Fruit fly (Drosophila melanogaster) whole organism, embryonic: ENCODE results near the gene mus301.
A peak's percentile ranks its signal among the peaks of the same experiment; 100 is the strongest.

Experiments
- Asciz ChIP-seq: fragments of 200-800 bp; sonication (Bioruptor generic); optimal IDR thresholded peaks from 2 replicates; lab custom pipeline; 2017; ENCODE audit warnings: missing biosample characterization, mild to moderate bottlenecking, missing genetic modification characterization, missing genetic modification reagents
- CG10147 ChIP-seq: fragments of 200-800 bp; sonication (Bioruptor generic); optimal IDR thresholded peaks from 2 replicates; lab custom pipeline; 2019; ENCODE audit warnings: missing biosample characterization, mild to moderate bottlenecking, missing genetic modification characterization, moderate library complexity
- CG12071 ChIP-seq: fragments of 200-800 bp; sonication (Bioruptor generic); optimal IDR thresholded peaks from 3 replicates; lab custom pipeline; 2018; ENCODE audit warnings: missing biosample characterization, mild to moderate bottlenecking, missing genetic modification characterization
- CG12155 ChIP-seq: fragments of 200-800 bp; sonication (Bioruptor generic); optimal IDR thresholded peaks from 3 replicates; lab custom pipeline; 2016; ENCODE audit warnings: missing biosample characterization, missing genetic modification characterization
- CG14710 ChIP-seq: fragments of 200-800 bp; sonication (Bioruptor generic); optimal IDR thresholded peaks from 3 replicates; lab custom pipeline; 2019; ENCODE audit warnings: missing biosample characterization, mild to moderate bottlenecking, missing genetic modification characterization, moderate library complexity
- CG2120 ChIP-seq: fragments of 200-800 bp; sonication (Bioruptor generic); optimal IDR thresholded peaks from 3 replicates; lab custom pipeline; 2016; ENCODE audit warnings: missing biosample characterization, missing genetic modification characterization
- CG2129 ChIP-seq: fragments of 200-800 bp; sonication (Bioruptor generic); IDR thresholded peaks from 2 replicates; pipeline ENCODE4 v1.3.6; 2022; ENCODE audit warnings: missing biosample characterization, missing genetic modification characterization; ENCODE audit not compliant: partially characterized antibody
- CG3163 ChIP-seq: fragments of 200-800 bp; sonication (Bioruptor generic); optimal IDR thresholded peaks from 3 replicates; lab custom pipeline; 2016; ENCODE audit warnings: missing biosample characterization, missing genetic modification characterization
- CG33557 ChIP-seq: fragments of 200-800 bp; sonication (Bioruptor generic); optimal IDR thresholded peaks from 2 replicates; lab custom pipeline; 2019; ENCODE audit warnings: missing biosample characterization, mild to moderate bottlenecking, missing genetic modification characterization, moderate library complexity
- CG3838 ChIP-seq: fragments of 200-800 bp; sonication (Bioruptor generic); optimal IDR thresholded peaks from 3 replicates; lab custom pipeline; 2016; ENCODE audit warnings: missing biosample characterization, missing genetic modification characterization
- CG3995 ChIP-seq: fragments of 200-800 bp; sonication (Bioruptor generic); optimal IDR thresholded peaks from 3 replicates; lab custom pipeline; 2016; ENCODE audit warnings: missing biosample characterization, missing genetic modification characterization
- CG4404 ChIP-seq: fragments of 200-800 bp; sonication (Bioruptor generic); IDR thresholded peaks from 2 replicates; pipeline ENCODE4 v1.3.6; 2022; ENCODE audit warnings: missing biosample characterization, missing genetic modification characterization
- CG5180 ChIP-seq: fragments of 200-800 bp; sonication (Bioruptor generic); optimal IDR thresholded peaks from 3 replicates; lab custom pipeline; 2017; ENCODE audit warnings: missing biosample characterization, missing genetic modification characterization, mild to moderate bottlenecking, moderate library complexity, missing genetic modification reagents
- CG6683 ChIP-seq: fragments of 200-800 bp; sonication (Bioruptor generic); optimal IDR thresholded peaks from 2 replicates; lab custom pipeline; 2017; ENCODE audit warnings: missing biosample characterization, mild to moderate bottlenecking, missing genetic modification characterization, missing genetic modification reagents
- CG7271 ChIP-seq: fragments of 200-800 bp; sonication (Bioruptor generic); optimal IDR thresholded peaks from 2 replicates; lab custom pipeline; 2018; ENCODE audit warnings: missing biosample characterization, mild to moderate bottlenecking, missing genetic modification characterization, moderate library complexity
- CG7745 ChIP-seq: fragments of 200-800 bp; sonication (Bioruptor generic); optimal IDR thresholded peaks from 2 replicates; lab custom pipeline; 2018; ENCODE audit warnings: missing biosample characterization, mild to moderate bottlenecking, missing genetic modification characterization, moderate library complexity
- CG7839 ChIP-seq: fragments of 200-800 bp; sonication (Bioruptor generic); optimal IDR thresholded peaks from 3 replicates; lab custom pipeline; 2018; ENCODE audit warnings: missing biosample characterization, mild to moderate bottlenecking, missing genetic modification characterization, moderate library complexity
- CHES-1-like ChIP-seq: fragments of 200-800 bp; sonication (Bioruptor generic); optimal IDR thresholded peaks from 2 replicates; lab custom pipeline; 2016; ENCODE audit warnings: missing biosample characterization, missing genetic modification characterization
- Dad ChIP-seq: fragments of 200-800 bp; sonication (Bioruptor generic); optimal IDR thresholded peaks from 3 replicates; lab custom pipeline; 2016; ENCODE audit warnings: missing biosample characterization, missing genetic modification characterization
- Dip3 ChIP-seq: fragments of 200-800 bp; sonication (Bioruptor generic); optimal IDR thresholded peaks from 3 replicates; lab custom pipeline; 2016; ENCODE audit warnings: missing biosample characterization, missing genetic modification characterization
- Doc3 ChIP-seq: fragments of 200-800 bp; sonication (Bioruptor generic); IDR thresholded peaks from 3 replicates; pipeline ENCODE4 v1.3.6; 2022; ENCODE audit warnings: missing biosample characterization, missing genetic modification characterization; ENCODE audit not compliant: partially characterized antibody
- Hmr ChIP-seq: fragments of 200-800 bp; sonication (Bioruptor generic); optimal IDR thresholded peaks from 3 replicates; lab custom pipeline; 2017; ENCODE audit warnings: mild to moderate bottlenecking, missing biosample characterization, missing genetic modification reagents, missing genetic modification characterization
- Jarid2 ChIP-seq: fragments of 200-800 bp; sonication (Bioruptor generic); optimal IDR thresholded peaks from 3 replicates; lab custom pipeline; 2017; ENCODE audit warnings: mild to moderate bottlenecking, missing biosample characterization, missing genetic modification reagents, missing genetic modification characterization
- Mad ChIP-seq: fragments of 200-800 bp; sonication (Bioruptor generic); optimal IDR thresholded peaks from 2 replicates; lab custom pipeline; 2016; ENCODE audit warnings: missing biosample characterization, missing genetic modification characterization
- Mes4 ChIP-seq: fragments of 200-800 bp; sonication (Bioruptor generic); optimal IDR thresholded peaks from 2 replicates; lab custom pipeline; 2016; ENCODE audit warnings: missing biosample characterization, missing genetic modification characterization
- Myb ChIP-seq: fragments of 200-800 bp; sonication (Bioruptor generic); optimal IDR thresholded peaks from 2 replicates; lab custom pipeline; 2016; ENCODE audit warnings: missing biosample characterization, missing genetic modification characterization
- Ptx1 ChIP-seq: fragments of 200-800 bp; sonication (Bioruptor generic); IDR thresholded peaks from 2 replicates; pipeline ENCODE4 v1.3.6; 2022; ENCODE audit warnings: missing biosample characterization, missing genetic modification characterization
- Scr ChIP-seq: fragments of 200-800 bp; sonication (Bioruptor generic); IDR thresholded peaks from 2 replicates; pipeline ENCODE4 v1.3.6; 2022; ENCODE audit warnings: missing biosample characterization, missing genetic modification characterization; ENCODE audit not compliant: partially characterized antibody
- abd-A ChIP-seq: fragments of 200-800 bp; sonication (Bioruptor generic); optimal IDR thresholded peaks from 3 replicates; lab custom pipeline; 2019; ENCODE audit warnings: missing biosample characterization, mild to moderate bottlenecking, missing genetic modification characterization, moderate library complexity
- ac ChIP-seq: fragments of 200-800 bp; sonication (Bioruptor generic); optimal IDR thresholded peaks from 3 replicates; lab custom pipeline; 2017; ENCODE audit warnings: missing biosample characterization, mild to moderate bottlenecking, missing genetic modification characterization
- az2 ChIP-seq: fragments of 200-800 bp; sonication (Bioruptor generic); optimal IDR thresholded peaks from 3 replicates; lab custom pipeline; 2016; ENCODE audit warnings: missing biosample characterization, missing genetic modification characterization
- chif ChIP-seq, 2 experiments: fragments of 200-800 bp; sonication (Bioruptor generic); optimal IDR thresholded peaks; 3 replicates each; lab custom pipeline; 2016; ENCODE audit warnings: missing biosample characterization in 2 of 2, missing genetic modification characterization in 2 of 2
- dati ChIP-seq: fragments of 200-800 bp; sonication (Bioruptor generic); IDR thresholded peaks from 2 replicates; pipeline ENCODE4 v1.3.6; 2022; ENCODE audit warnings: missing biosample characterization, missing genetic modification characterization
- ems ChIP-seq: fragments of 200-800 bp; sonication (Bioruptor generic); optimal IDR thresholded peaks from 3 replicates; lab custom pipeline; 2016; ENCODE audit warnings: missing biosample characterization, missing genetic modification characterization
- esg ChIP-seq: fragments of 200-800 bp; sonication (Bioruptor generic); conservative IDR thresholded peaks from 2 replicates; pipeline ENCODE4 v1.3.6; 2022; ENCODE audit warnings: missing biosample characterization, missing genetic modification characterization
- hb ChIP-seq: fragments of 200-800 bp; sonication (Bioruptor generic); IDR thresholded peaks from 3 replicates; pipeline ENCODE4 v1.3.6; 2022; ENCODE audit warnings: missing biosample characterization, missing genetic modification characterization; ENCODE audit not compliant: partially characterized antibody
- inv ChIP-seq: fragments of 200-800 bp; sonication (Bioruptor generic); IDR thresholded peaks from 2 replicates; pipeline ENCODE4 v1.3.6; 2022; ENCODE audit warnings: missing biosample characterization, missing genetic modification characterization; ENCODE audit not compliant: partially characterized antibody
- nau ChIP-seq: fragments of 200-800 bp; sonication (Bioruptor generic); optimal IDR thresholded peaks from 3 replicates; lab custom pipeline; 2017; ENCODE audit warnings: missing biosample characterization, mild to moderate bottlenecking, missing genetic modification characterization, missing genetic modification reagents
- nerfin-2 ChIP-seq: fragments of 200-800 bp; sonication (Bioruptor generic); IDR thresholded peaks from 2 replicates; pipeline ENCODE4 v1.3.6; 2022; ENCODE audit warnings: missing biosample characterization, missing genetic modification characterization; ENCODE audit not compliant: partially characterized antibody
- odd ChIP-seq: fragments of 200-800 bp; sonication (Bioruptor generic); optimal IDR thresholded peaks from 2 replicates; lab custom pipeline; 2017; ENCODE audit warnings: missing biosample characterization, mild to moderate bottlenecking, missing genetic modification characterization
- org-1 ChIP-seq: fragments of 200-800 bp; sonication (Bioruptor generic); optimal IDR thresholded peaks from 2 replicates; lab custom pipeline; 2017; ENCODE audit warnings: missing biosample characterization, missing genetic modification characterization
- otp ChIP-seq: fragments of 200-800 bp; sonication (Bioruptor generic); IDR thresholded peaks from 3 replicates; pipeline ENCODE4, ENCODE4 v1.3.6; 2022; ENCODE audit warnings: missing biosample characterization, missing genetic modification characterization
- pb ChIP-seq: fragments of 200-800 bp; sonication (Bioruptor generic); optimal IDR thresholded peaks from 3 replicates; lab custom pipeline; 2016; ENCODE audit warnings: missing biosample characterization, missing genetic modification characterization
- peb ChIP-seq: fragments of 200-800 bp; sonication (Bioruptor generic); IDR thresholded peaks from 2 replicates; pipeline ENCODE4 v1.3.6; 2022; ENCODE audit warnings: missing biosample characterization, missing genetic modification characterization
- ranshi ChIP-seq: fragments of 200-800 bp; sonication (Bioruptor generic); IDR thresholded peaks from 2 replicates; pipeline ENCODE4 v1.3.6; 2022; ENCODE audit warnings: missing biosample characterization, missing genetic modification characterization
- run ChIP-seq: fragments of 200-800 bp; sonication (Bioruptor generic); optimal IDR thresholded peaks from 3 replicates; lab custom pipeline; 2018; ENCODE audit warnings: missing biosample characterization, mild to moderate bottlenecking, missing genetic modification characterization
- trh ChIP-seq: fragments of 200-800 bp; sonication (Bioruptor generic); optimal IDR thresholded peaks from 2 replicates; lab custom pipeline; 2016; ENCODE audit warnings: missing biosample characterization, missing genetic modification characterization
- tx ChIP-seq: fragments of 200-800 bp; sonication (Bioruptor generic); optimal IDR thresholded peaks from 2 replicates; lab custom pipeline; 2016; ENCODE audit warnings: missing biosample characterization, missing genetic modification characterization

Gene mus301

DNA sequence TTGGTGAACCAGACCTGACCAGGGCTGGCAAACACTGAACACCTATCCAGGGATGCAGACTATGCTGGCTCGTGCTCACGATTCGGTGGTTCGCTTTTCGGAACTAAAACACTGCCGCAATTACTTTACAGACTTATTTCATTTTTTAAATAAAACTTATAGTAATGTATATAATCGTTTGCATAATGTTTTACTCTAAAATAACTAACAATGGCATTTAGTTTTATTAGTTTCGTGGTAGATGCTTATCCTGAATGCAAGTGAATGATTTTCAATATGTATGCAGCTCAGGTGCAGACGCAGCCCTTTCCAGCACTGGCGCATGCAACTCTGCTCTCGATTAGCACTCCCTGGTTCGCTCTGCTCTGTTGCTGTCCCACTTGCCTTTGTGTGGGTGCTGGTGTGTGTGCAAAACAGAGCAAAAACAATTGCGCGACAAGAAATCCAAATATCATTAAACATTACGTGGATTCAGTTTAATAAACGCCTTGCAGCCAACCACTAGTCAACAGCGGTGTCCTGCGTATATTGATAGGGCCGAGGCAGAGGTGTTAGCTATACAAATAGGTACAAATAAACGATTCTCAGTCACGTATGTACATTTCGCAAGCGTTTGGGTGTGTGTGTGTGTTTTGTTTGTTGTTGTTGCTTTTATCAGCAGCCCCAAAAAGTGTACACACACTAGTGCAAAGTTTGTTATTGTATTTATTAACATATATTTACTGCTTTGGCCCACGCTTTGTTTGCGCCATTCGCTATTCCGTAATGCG is 49.2 kb downstream of the mus301 start, which contains the start of the genes ERR and Atg18a (continued):
- TF ChIP-seq CG6683 (GFP tag; lab: Kevin White, UChicago) (peak; percentile 35), CG3838 (GFP tag; lab: Kevin White, UChicago) (peak; percentile 28), esg (GFP tag; lab: Robert Waterston, UW) (peak; percentile 87), peb (GFP tag; lab: Robert Waterston, UW) (peak; percentile 73; the same call in 1 of the 2 replicates), CG7839 (tag; lab: Kevin White, UChicago) (peak; percentile 86), pb (GFP tag; lab: Kevin White, UChicago) (peak; percentile 65), Mes4 (GFP tag; lab: Kevin White, UChicago) (no peak), CHES-1-like (GFP tag; lab: Kevin White, UChicago) (peak; percentile 79), CG10147 (GFP tag; lab: Kevin White, UChicago) (peak; percentile 78), otp (0 out of 3 replicates have a peak, but pooled peaks have one; percentile 50), hb (GFP tag; lab: Robert Waterston, UW) (0 out of 3 replicates have a peak, but pooled peaks have one; percentile 45), CG4404 (peak; percentile 93), nerfin-2 (GFP tag; lab: Robert Waterston, UW) (0 out of 2 replicates have a peak, but pooled peaks have one; percentile 26), abd-A (no peak), Mad (GFP tag; lab: Kevin White, UChicago) (peak; percentile 90), ac (GFP tag; lab: Kevin White, UChicago) (no peak), Hmr (GFP tag; lab: Kevin White, UChicago) (peak; percentile 89), inv (GFP tag; lab: Robert Waterston, UW) (peak; percentile 61; the same call in 1 of the 2 replicates), Dip3 (GFP tag; lab: Kevin White, UChicago) (peak; percentile 88), CG3995 (peak; percentile 51), trh (GFP tag; lab: Kevin White, UChicago) (peak; percentile 24), Scr (GFP tag; lab: Robert Waterston, UW) (peak; percentile 73), dati (no peak), Dad (GFP tag; lab: Kevin White, UChicago) (peak; percentile 82), CG33557 (GFP tag; lab: Kevin White, UChicago) (peak; percentile 76), CG7745 (no peak), nau (GFP tag; lab: Kevin White, UChicago) (no peak), az2 (peak; percentile 82), Jarid2 (no peak), tx (GFP tag; lab: Kevin White, UChicago) (peak; percentile 82), CG2120 (peak; percentile 93), CG7271 (tag; lab: Kevin White, UChicago) (peak; percentile 39), run (no peak), Ptx1 (GFP tag; lab: Robert Waterston, UW) (peak; percentile 92), CG14710 (tag; lab: Kevin White, UChicago) (peak; percentile 90), chif (GFP tag; optimal IDR thresholded peaks at IDR 0.05; lab: Kevin White, UChicago) (peak; percentile 75 to 80), Doc3 (GFP tag; lab: Robert Waterston, UW) (peak; percentile 51; the same call in 1 of the 3 replicates), Myb (peak; percentile 51), CG3163 (GFP tag; lab: Kevin White, UChicago) (peak; percentile 54), CG5180 (GFP tag; lab: Kevin White, UChicago) (peak; percentile 19), ranshi (GFP tag; lab: Robert Waterston, UW) (peak; percentile 88), CG2129 (GFP tag; lab: Robert Waterston, UW) (0 out of 2 replicates have a peak, but pooled peaks have one; percentile 13), ems (GFP tag; lab: Kevin White, UChicago) (peak; percentile 76), Asciz (no peak), org-1 (GFP tag; lab: Kevin White, UChicago) (peak; percentile 30), CG12155 (GFP tag; lab: Kevin White, UChicago) (peak; percentile 90), odd (GFP tag; lab: Kevin White, UChicago) (peak; percentile 11), CG12071 (GFP tag; lab: Kevin White, UChicago) (no peak)
